Fruit fly (Drosophila melanogaster) Kc167 (cell line): ENCODE data around the gene Mlp84B.

Experiments
- Myc ChIP-seq: fragments of >200 bp; optimal IDR thresholded peaks from 2 replicates; lab custom pipeline; 2017; ENCODE audit warnings: missing external identifiers
- Sin3A ChIP-seq: fragments of >200 bp; optimal IDR thresholded peaks from 2 replicates; lab custom pipeline; 2018; ENCODE audit warnings: missing external identifiers
- h ChIP-seq: fragments of >200 bp; optimal IDR thresholded peaks from 3 replicates; lab custom pipeline; 2018; ENCODE audit warnings: missing external identifiers
- insv ChIP-seq: fragments of >200 bp; optimal IDR thresholded peaks from 3 replicates; lab custom pipeline; 2018; ENCODE audit warnings: missing external identifiers
- psq ChIP-seq: fragments of >200 bp; optimal IDR thresholded peaks from 2 replicates; lab custom pipeline; 2017; ENCODE audit warnings: missing external identifiers
- ttk ChIP-seq: sonication (Bioruptor generic); optimal IDR thresholded peaks from 2 replicates; lab custom pipeline; 2017; ENCODE audit warnings: missing external identifiers

The Mlp84B gene

dm6 chr3R:7080157-7080916 lies 37.2 kb downstream of the Mlp84B start, which contains the start of gene Ref1:
Gene Ref1 (minus strand): TSS chr3R:7080387.
- TF ChIP-seq insv (lab: Kevin White, UChicago) (no peak), Myc (lab: Kevin White, UChicago) (no peak), h (no peak), Sin3A (lab: Kevin White, UChicago) (no peak), psq (lab: Kevin White, UChicago) (no peak), ttk (no peak)

DNA sequence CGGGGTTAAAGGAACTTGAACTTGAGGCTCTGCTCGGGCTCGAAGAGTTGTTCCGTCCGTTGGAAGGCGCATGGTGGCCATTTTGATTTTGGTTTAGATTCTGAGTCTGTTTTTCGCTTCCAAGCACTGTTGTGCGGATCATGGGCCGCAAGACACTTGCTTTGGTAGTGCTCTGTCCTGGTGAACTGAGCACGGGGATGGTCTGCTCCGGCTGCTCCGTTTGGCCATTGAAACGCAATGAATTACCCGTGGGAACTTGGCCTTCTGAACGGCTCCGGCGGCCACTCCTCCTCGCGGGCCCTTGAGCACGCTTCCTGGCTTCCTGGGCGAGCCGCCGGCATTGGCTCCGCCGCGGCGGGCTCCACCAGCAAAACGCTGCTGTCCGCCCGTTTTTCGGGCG lies 37.8 kb downstream of the Mlp84B start:
- no peak for TF ChIP-seq insv (lab: Kevin White, UChicago)
- TF ChIP-seq h = no peak
- TF ChIP-seq ttk = no peak
- TF ChIP-seq Sin3A (lab: Kevin White, UChicago) = no peak

DNA sequence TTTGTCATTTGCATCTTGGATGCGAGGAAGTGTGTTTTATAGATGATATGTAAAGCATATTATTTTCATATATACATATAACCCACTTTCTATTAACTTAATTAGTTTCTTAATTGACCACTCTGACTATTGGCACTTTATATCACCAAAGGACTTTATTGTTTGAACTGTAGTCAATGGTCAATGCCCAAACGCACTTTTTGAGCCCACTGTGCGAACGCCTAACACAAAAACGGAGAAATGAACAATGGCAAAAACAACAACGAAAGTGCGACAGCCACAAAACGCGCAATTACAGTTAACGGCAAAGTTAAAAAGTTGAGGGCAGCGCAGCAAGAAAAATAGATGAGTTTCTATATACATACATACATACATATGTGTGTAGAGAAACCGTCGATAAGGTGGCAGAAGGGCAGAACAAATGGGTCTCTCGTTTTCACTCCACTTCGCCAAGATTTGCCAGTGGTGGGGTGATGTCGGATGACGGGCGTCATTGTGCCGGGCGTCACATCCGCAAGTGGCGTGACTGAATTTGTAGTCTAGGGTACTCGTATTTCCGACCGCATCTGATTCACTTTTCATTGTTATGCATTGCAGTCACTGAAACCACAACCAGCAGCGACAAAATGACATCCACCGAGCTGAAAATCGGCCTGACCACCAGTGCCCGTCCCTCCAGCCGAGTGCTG lies 41.1 kb downstream of the Mlp84B start:
- TF ChIP-seq psq (lab: Kevin White, UChicago) = no peak
- no peak for TF ChIP-seq Myc (lab: Kevin White, UChicago)
- no peak for TF ChIP-seq ttk
- TF ChIP-seq h = no peak
- no peak for TF ChIP-seq insv (lab: Kevin White, UChicago)

DNA sequence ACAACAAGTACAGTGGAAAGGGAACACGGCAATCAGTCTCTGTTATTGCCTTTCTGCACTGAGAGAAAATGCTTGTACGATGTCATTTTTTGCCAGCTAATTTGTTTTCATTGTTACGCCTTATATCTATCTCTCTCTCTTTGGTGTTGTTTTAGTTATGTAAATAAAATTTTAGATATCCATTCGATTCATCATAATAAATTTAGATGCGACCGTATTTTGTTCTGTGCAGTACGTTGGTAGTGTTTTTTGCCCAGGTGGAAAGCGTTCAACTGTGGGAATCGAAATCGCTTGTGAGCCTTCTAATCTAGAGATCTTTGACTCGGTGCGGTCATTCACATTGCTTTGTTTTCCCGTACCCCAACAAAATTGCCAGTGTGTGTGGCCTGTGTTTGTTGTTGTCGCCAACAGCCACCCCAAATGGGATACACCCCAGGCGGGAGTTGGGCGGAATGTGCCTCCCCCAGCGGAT lies 41.8 kb downstream of the Mlp84B start:
- TF ChIP-seq Myc (lab: Kevin White, UChicago) (no peak), ttk (peak; percentile 55)

DNA sequence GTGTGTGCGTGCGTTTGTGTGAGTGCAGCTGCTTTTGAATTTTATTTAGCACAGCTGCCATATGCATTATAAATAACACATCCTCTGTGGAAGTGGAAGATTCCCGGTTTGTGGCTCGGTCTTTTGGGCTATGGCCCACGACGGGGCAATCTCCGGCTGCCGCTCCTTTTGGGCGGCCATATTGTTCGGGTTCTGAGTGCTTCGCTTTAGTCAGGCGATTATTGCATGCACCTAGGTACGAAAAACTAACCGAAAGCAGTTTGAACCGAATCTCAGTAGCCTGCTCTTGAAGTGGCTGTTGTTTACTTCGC lies 42.5 kb downstream of the Mlp84B start:
- TF ChIP-seq Sin3A (lab: Kevin White, UChicago) (no peak), psq (lab: Kevin White, UChicago) (no peak), insv (lab: Kevin White, UChicago) (no peak), Myc (lab: Kevin White, UChicago) (no peak), h (no peak)

DNA sequence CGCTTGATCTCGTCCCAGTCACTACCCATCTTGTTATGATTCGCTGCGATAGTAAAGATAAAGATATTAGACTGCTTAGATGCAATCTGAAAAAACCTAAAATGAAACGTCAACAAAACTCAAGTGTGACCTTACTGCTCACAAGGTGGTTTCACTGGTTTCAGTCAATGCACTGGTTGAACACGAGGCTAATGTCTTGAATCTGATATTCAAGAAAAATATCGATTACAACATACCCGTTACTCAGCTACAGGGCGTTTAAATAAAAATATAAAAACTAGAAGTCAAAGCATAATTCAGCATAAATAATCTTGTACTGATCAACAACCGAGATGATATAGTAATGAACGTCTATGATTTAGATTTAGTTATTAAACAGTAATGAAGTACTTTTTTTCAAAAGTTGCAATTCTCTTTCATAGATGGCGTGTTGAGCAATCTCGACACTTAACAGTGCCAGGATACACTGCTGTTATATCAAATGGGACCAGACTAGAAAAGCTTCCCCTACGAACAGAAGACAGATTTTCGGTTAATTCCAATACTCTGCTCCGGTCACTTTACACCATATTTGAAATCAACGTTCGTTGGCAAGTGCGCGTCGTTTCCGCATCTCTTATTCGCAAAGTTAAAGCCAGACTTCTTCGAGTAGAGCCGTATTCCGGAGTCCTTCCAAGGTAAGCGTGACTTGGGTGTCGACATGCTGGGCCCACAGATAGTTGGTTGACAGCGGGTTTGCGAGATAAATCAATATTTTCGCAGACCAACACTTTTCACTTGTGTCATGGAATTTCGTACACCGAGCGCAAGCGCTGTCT lies 43.0 kb downstream of the Mlp84B start, which contains the start of the genes Ufl1 and CG1943:
TSS of gene Ufl1 (minus strand) at position 156 of the 818 bp plus-strand sequence.
TSS of gene CG1943 (plus strand) at position 563 of the 818 bp plus-strand sequence.
- TF ChIP-seq insv (lab: Kevin White, UChicago) = no peak
- TF ChIP-seq ttk = no peak
- TF ChIP-seq Myc (lab: Kevin White, UChicago) = no peak
- no peak for TF ChIP-seq psq (lab: Kevin White, UChicago)
- no peak for TF ChIP-seq Sin3A (lab: Kevin White, UChicago)
- no peak for TF ChIP-seq h

DNA sequence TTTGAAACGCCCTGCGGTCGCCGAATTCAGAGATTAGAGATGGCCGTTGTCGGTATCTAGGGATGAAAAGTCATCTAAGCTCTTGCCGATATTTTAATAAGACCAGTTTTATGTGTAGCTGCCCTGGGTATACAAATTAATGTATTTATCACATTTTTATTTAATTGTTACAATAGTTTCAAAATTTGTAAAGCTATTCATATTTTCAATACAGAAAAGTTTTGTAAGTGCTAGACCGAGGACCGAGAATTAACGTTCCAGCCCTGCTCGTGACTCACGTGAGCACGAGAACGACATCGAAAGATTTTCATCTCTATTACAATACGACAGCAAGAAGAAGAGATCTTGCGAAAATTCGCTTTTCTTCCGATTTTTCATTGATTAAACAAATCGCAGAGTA lies 50.4 kb downstream of the Mlp84B start, which contains the start of the genes CG1105 and CG1965:
TSS of gene CG1105 (minus strand) at position 45 of the 400 bp plus-strand sequence.
TSS of gene CG1965 (plus strand) at position 310 of the 400 bp plus-strand sequence.
- no peak for TF ChIP-seq h
- TF ChIP-seq Sin3A (lab: Kevin White, UChicago) = no peak
- TF ChIP-seq Myc (lab: Kevin White, UChicago) = no peak
- no peak for TF ChIP-seq insv (lab: Kevin White, UChicago)
- TF ChIP-seq ttk = no peak
- no peak for TF ChIP-seq psq (lab: Kevin White, UChicago)

DNA sequence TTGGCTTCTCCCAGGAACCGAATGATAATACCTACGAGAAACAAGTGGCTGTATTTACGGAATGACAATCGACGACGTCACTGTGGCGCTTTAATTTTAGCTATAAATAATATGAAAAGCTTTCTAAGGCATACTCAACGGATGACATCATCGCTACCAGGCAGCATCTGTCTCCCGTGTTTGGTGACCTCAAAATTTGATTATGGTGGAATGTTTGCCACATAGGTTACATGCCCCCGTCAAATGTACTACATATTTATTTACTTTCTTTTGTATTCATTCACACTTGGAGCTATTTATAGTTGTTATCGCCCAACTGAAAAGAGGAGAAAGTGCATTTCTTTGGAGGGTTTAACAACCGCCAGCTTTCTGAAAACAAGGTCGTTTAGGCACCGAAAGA lies 51.3 kb downstream of the Mlp84B start:
- no peak for TF ChIP-seq h
- TF ChIP-seq psq (lab: Kevin White, UChicago) = no peak
- no peak for TF ChIP-seq Sin3A (lab: Kevin White, UChicago)
- TF ChIP-seq ttk = no peak
- no peak for TF ChIP-seq Myc (lab: Kevin White, UChicago)
- no peak for TF ChIP-seq insv (lab: Kevin White, UChicago)
